Fruit fly (Drosophila melanogaster): ENCODE data around the gene Cad96Ca.

Cad96Ca gene

DNA sequence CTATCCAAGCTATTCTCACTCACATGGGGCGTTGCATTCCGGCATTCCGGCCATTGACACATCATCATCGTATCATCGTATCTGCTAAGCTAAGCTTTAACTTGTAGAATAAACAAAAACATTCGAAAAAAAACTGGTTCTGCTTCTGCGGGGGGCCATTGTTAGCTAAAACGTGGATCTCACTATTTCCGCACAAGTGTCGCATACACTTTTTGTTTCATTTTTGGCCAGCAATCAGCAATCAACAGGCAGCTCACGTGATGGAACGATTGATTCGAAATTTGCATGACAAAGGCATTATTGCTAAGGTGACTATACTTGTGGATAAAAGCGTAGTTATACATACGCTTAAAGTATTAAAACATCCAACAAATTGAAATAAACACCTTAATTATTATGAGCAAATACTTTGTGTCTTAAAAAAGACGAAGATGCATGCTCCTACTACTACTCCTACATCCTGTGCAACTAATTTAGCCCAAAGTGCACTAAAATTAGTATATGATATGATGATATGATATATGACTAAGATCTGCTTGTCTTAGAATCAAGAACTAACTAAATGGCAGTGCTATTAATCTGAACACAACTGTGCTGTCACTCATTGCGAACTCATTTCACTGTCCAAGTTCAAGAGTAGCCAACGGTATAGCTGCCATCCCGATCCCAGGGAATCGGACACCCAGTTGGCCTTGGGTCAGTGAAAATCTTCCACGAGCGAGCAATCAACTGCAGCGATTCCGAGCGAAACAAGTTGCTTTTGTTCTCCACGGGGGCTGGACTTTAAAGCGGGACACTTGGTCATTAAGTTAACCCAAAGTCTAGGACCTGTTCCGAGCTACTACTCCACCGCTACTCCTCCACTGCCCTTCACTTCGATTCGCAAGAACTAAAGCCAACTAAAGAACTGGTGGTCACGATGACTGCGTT lies 31.0 kb upstream of the Cad96Ca start:
- TF ChIP-seq CG7963 (GFP tag; IDR thresholded peaks at IDR 0.05; ENCODE audit: partially characterized antibody) (no peak), sug (tag; optimal IDR thresholded peaks at IDR 0.05) (peak; percentile 84), trem (tag; optimal IDR thresholded peaks at IDR 0.05) (no peak), CG9797 (GFP tag; optimal IDR thresholded peaks at IDR 0.05) (no peak), CG2875 (GFP tag; optimal IDR thresholded peaks at IDR 0.05) (no peak), CG8765 (GFP tag; IDR thresholded peaks at IDR 0.05) (no peak), ERR (GFP tag; optimal IDR thresholded peaks at IDR 0.05) (no peak), br (optimal IDR thresholded peaks at IDR 0.05) (no peak), croc (GFP tag; conservative IDR thresholded peaks at IDR 0.05) (no peak), CG18476 (GFP tag; optimal IDR thresholded peaks at IDR 0.05) (no peak), CG2120 (GFP tag; optimal IDR thresholded peaks at IDR 0.05) (no peak), wdn (GFP tag; IDR thresholded peaks at IDR 0.05) (no peak), CG8924 (tag; optimal IDR thresholded peaks at IDR 0.05) (no peak), CG9932 (GFP tag; IDR thresholded peaks at IDR 0.05) (no peak), CG8281 (tag; optimal IDR thresholded peaks at IDR 0.05) (no peak), disco-r (GFP tag; optimal IDR thresholded peaks at IDR 0.05) (no peak), z (GFP tag; IDR thresholded peaks at IDR 0.05) (no peak), CG17361 (GFP tag; IDR thresholded peaks at IDR 0.05) (no peak), CG30431 (GFP tag; optimal IDR thresholded peaks at IDR 0.05) (no peak), Hr3 (GFP tag; optimal IDR thresholded peaks at IDR 0.05) (no peak), chinmo (GFP tag; IDR thresholded peaks at IDR 0.05; ENCODE audit: partially characterized antibody) (0 out of 4 replicates have a peak, but pooled peaks have one; percentile 44), CG9817 (tag; optimal IDR thresholded peaks at IDR 0.05) (no peak), twi (tag; optimal IDR thresholded peaks at IDR 0.05) (no peak), cwo (GFP tag; optimal IDR thresholded peaks at IDR 0.05) (peak; percentile 64), CG11247 (GFP tag; IDR thresholded peaks at IDR 0.05) (no peak), gce (GFP tag; IDR thresholded peaks at IDR 0.05) (no peak), CG33557 (GFP tag; optimal IDR thresholded peaks at IDR 0.05) (no peak), ap (GFP tag; IDR thresholded peaks at IDR 0.05) (no peak), repo (GFP tag; optimal IDR thresholded peaks at IDR 0.05) (no peak), Eip74EF (GFP tag; optimal IDR thresholded peaks at IDR 0.05) (peak in 1 of 2 experiments; percentile 10), CG12769 (tag; optimal IDR thresholded peaks at IDR 0.05) (no peak), Atf6 (GFP tag; IDR thresholded peaks at IDR 0.05) (0 out of 2 replicates have a peak, but pooled peaks have one; percentile 11), Bgb (GFP tag; IDR thresholded peaks at IDR 0.05; ENCODE audit: partially characterized antibody) (no peak), az2 (GFP tag; optimal IDR thresholded peaks at IDR 0.05) (no peak), Ets97D (GFP tag; optimal IDR thresholded peaks at IDR 0.05) (no peak), klu (GFP tag; IDR thresholded peaks at IDR 0.05) (no peak), nom (GFP tag; optimal IDR thresholded peaks at IDR 0.05) (peak; percentile 46), MBD-R2 (GFP tag; IDR thresholded peaks at IDR 0.05) (no peak), chn (GFP tag; optimal IDR thresholded peaks at IDR 0.05) (no peak)

DNA sequence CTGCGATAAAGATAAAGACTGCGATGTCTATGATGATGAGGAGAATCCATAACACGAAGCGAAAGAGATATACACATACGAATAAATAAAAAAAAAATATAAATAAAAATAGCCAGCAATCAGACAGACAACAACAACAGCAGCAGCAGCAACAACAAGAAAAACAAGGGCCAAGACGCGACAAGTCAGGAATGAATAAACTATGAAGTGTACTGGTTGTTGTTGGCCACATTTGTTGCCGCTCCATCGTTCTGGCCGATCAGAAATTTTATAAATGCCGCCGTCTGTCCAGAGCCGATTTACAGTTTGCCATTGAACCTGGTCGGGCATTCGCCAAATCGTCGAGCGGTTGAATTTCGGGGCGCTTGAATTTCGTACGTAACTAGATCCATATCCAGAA lies 29.2 kb upstream of the Cad96Ca start, which contains the start of gene Jhbp7:
TSS of gene Jhbp7 (plus strand) at position 301 of the 400 bp plus-strand sequence.
- TF ChIP-seq pzg (GFP tag; optimal IDR thresholded peaks at IDR 0.05) (no peak), CG10267 (tag; optimal IDR thresholded peaks at IDR 0.05) (no peak), nom (GFP tag; optimal IDR thresholded peaks at IDR 0.05) (peak; percentile 34), CG4360 (GFP tag; IDR thresholded peaks at IDR 0.05) (peak; percentile 64)
